Fruit fly (Drosophila melanogaster) whole organism, embryonic: Measurements from ENCODE around the gene CG4730.

Experiments
- B-H2 ChIP-seq: fragments of 200-800 bp; sonication (Bioruptor generic); optimal IDR thresholded peaks from 2 replicates; lab custom pipeline; 2018; ENCODE audit warnings: missing biosample characterization, mild to moderate bottlenecking, missing genetic modification characterization
- BtbVII ChIP-seq: fragments of 200-800 bp; sonication (Bioruptor generic); optimal IDR thresholded peaks from 3 replicates; lab custom pipeline; 2017; ENCODE audit warnings: missing biosample characterization, mild to moderate bottlenecking, missing genetic modification characterization
- CG10543 ChIP-seq: fragments of 200-800 bp; sonication (Bioruptor generic); optimal IDR thresholded peaks from 3 replicates; lab custom pipeline; 2017; ENCODE audit warnings: missing biosample characterization, mild to moderate bottlenecking, missing genetic modification characterization, moderate library complexity
- CG11456 ChIP-seq: fragments of 200-800 bp; sonication (Bioruptor generic); IDR thresholded peaks from 3 replicates; pipeline ENCODE4 v1.3.6; 2022; ENCODE audit warnings: missing biosample characterization, missing genetic modification characterization
- CG12071 ChIP-seq: fragments of 200-800 bp; sonication (Bioruptor generic); optimal IDR thresholded peaks from 3 replicates; lab custom pipeline; 2018; ENCODE audit warnings: missing biosample characterization, mild to moderate bottlenecking, missing genetic modification characterization
- CG12219 ChIP-seq: fragments of 200-800 bp; sonication (Bioruptor generic); optimal IDR thresholded peaks from 3 replicates; lab custom pipeline; 2018; ENCODE audit warnings: missing biosample characterization, mild to moderate bottlenecking, missing genetic modification characterization
- CG12744 ChIP-seq: fragments of 200-800 bp; sonication (Bioruptor generic); optimal IDR thresholded peaks from 2 replicates; lab custom pipeline; 2016; ENCODE audit warnings: missing biosample characterization, missing genetic modification characterization
- CG13775 ChIP-seq: fragments of 200-800 bp; sonication (Bioruptor generic); optimal IDR thresholded peaks from 3 replicates; lab custom pipeline; 2017; ENCODE audit warnings: missing biosample characterization, mild to moderate bottlenecking, missing genetic modification characterization
- CG15011 ChIP-seq: fragments of 200-800 bp; sonication (Bioruptor generic); optimal IDR thresholded peaks from 3 replicates; lab custom pipeline; 2018; ENCODE audit warnings: missing biosample characterization, mild to moderate bottlenecking, missing genetic modification characterization
- CG1603 ChIP-seq: fragments of 200-800 bp; sonication (Bioruptor generic); optimal IDR thresholded peaks from 2 replicates; lab custom pipeline; 2019; ENCODE audit warnings: missing biosample characterization, mild to moderate bottlenecking, missing genetic modification characterization, moderate library complexity
- CG16779 ChIP-seq: fragments of 200-800 bp; sonication (Bioruptor generic); IDR thresholded peaks from 2 replicates; pipeline ENCODE4 v1.3.6; 2022; ENCODE audit warnings: missing biosample characterization, missing genetic modification characterization
- CG17328 ChIP-seq: fragments of 200-800 bp; sonication (Bioruptor generic); IDR thresholded peaks from 2 replicates; pipeline ENCODE4 v1.3.6; 2022; ENCODE audit warnings: missing biosample characterization, missing genetic modification characterization
- CG17912 ChIP-seq: fragments of 200-800 bp; sonication (Bioruptor generic); optimal IDR thresholded peaks from 2 replicates; lab custom pipeline; 2018; ENCODE audit warnings: missing biosample characterization, mild to moderate bottlenecking, missing genetic modification characterization
- CG1832 ChIP-seq: fragments of 200-800 bp; sonication (Bioruptor generic); optimal IDR thresholded peaks from 2 replicates; lab custom pipeline; 2017; ENCODE audit warnings: missing biosample characterization, mild to moderate bottlenecking, missing genetic modification characterization, inconsistent platforms
- CG2875 ChIP-seq: fragments of 200-800 bp; sonication (Bioruptor generic); optimal IDR thresholded peaks from 2 replicates; lab custom pipeline; 2017; ENCODE audit warnings: missing biosample characterization, mild to moderate bottlenecking, missing genetic modification characterization, missing genetic modification reagents
- CG31388 ChIP-seq: fragments of 200-800 bp; sonication (Bioruptor generic); optimal IDR thresholded peaks from 2 replicates; lab custom pipeline; 2016; ENCODE audit warnings: missing biosample characterization, missing genetic modification characterization
- CG33213 ChIP-seq: fragments of 200-800 bp; sonication (Bioruptor generic); optimal IDR thresholded peaks from 3 replicates; lab custom pipeline; 2016; ENCODE audit warnings: missing biosample characterization, missing genetic modification characterization
- CG6254 ChIP-seq: fragments of 200-800 bp; sonication (Bioruptor generic); optimal IDR thresholded peaks from 3 replicates; lab custom pipeline; 2017; ENCODE audit warnings: mild to moderate bottlenecking, missing biosample characterization, missing genetic modification reagents, missing genetic modification characterization
- CG8281 ChIP-seq: fragments of 200-800 bp; sonication (Bioruptor generic); optimal IDR thresholded peaks from 2 replicates; lab custom pipeline; 2018; ENCODE audit warnings: missing biosample characterization, mild to moderate bottlenecking, missing genetic modification characterization, moderate library complexity
- CG8359 ChIP-seq: fragments of 200-800 bp; sonication (Bioruptor generic); optimal IDR thresholded peaks from 2 replicates; lab custom pipeline; 2017; ENCODE audit warnings: missing biosample characterization, mild to moderate bottlenecking, missing genetic modification characterization, borderline replicate concordance
- CG9876 ChIP-seq: fragments of 200-800 bp; sonication (Bioruptor generic); optimal IDR thresholded peaks from 2 replicates; lab custom pipeline; 2016; ENCODE audit warnings: missing biosample characterization, missing genetic modification characterization
- Camta ChIP-seq: fragments of 200-800 bp; sonication (Bioruptor generic); optimal IDR thresholded peaks from 2 replicates; lab custom pipeline; 2016; ENCODE audit warnings: missing biosample characterization, missing genetic modification characterization
- CkIIα-i1 ChIP-seq: fragments of 200-800 bp; sonication (Bioruptor generic); IDR thresholded peaks from 2 replicates; pipeline ENCODE4 v1.3.6; 2022; ENCODE audit warnings: missing biosample characterization, missing genetic modification characterization
- CrebB ChIP-seq: fragments of 200-800 bp; sonication (Bioruptor generic); optimal IDR thresholded peaks from 3 replicates; lab custom pipeline; 2018; ENCODE audit warnings: missing biosample characterization, mild to moderate bottlenecking, missing genetic modification characterization
- D ChIP-seq, 2 experiments: fragments of 200-800 bp in 1 of 2; fragments of >200 bp in 1 of 2; sonication (Bioruptor generic) in 1 of 2; optimal IDR thresholded peaks; 2 replicates in 1 of 2; 3 replicates in 1 of 2; lab custom pipeline; 2017; ENCODE audit warnings: mild to moderate bottlenecking in 1 of 2, missing biosample characterization in 1 of 2, missing genetic modification characterization in 1 of 2, missing genetic modification reagents in 1 of 2
- ERR ChIP-seq: fragments of 200-800 bp; sonication (Bioruptor generic); optimal IDR thresholded peaks from 2 replicates; lab custom pipeline; 2016; ENCODE audit warnings: missing biosample characterization, missing genetic modification characterization
- Eip74EF ChIP-seq, 2 experiments: fragments of 200-800 bp in 1 of 2; fragments of >200 bp in 1 of 2; sonication (Bioruptor generic) in 1 of 2; optimal IDR thresholded peaks; 2 replicates each; lab custom pipeline; 2017 to 2019; ENCODE audit warnings: missing biosample characterization in 2 of 2, missing genetic modification characterization in 2 of 2, mild to moderate bottlenecking in 1 of 2, moderate library complexity in 1 of 2
- HLH4C ChIP-seq: fragments of 200-800 bp; sonication (Bioruptor generic); IDR thresholded peaks from 3 replicates; pipeline ENCODE4 v1.3.6; 2022; ENCODE audit warnings: missing biosample characterization, missing genetic modification characterization; ENCODE audit not compliant: partially characterized antibody
- NC2α ChIP-seq: fragments of 200-800 bp; sonication (Bioruptor generic); optimal IDR thresholded peaks from 2 replicates; lab custom pipeline; 2016; ENCODE audit warnings: missing biosample characterization, missing genetic modification characterization
- Nf-YA ChIP-seq: fragments of 200-800 bp; sonication (Bioruptor generic); IDR thresholded peaks from 2 replicates; pipeline ENCODE4 v1.3.6; 2022; ENCODE audit warnings: missing biosample characterization, missing genetic modification characterization
- Side ChIP-seq: fragments of 200-800 bp; sonication (Bioruptor generic); optimal IDR thresholded peaks from 2 replicates; lab custom pipeline; 2016; ENCODE audit warnings: missing biosample characterization, missing genetic modification characterization
- Sox100B ChIP-seq: fragments of 200-800 bp; sonication (Bioruptor generic); optimal IDR thresholded peaks from 3 replicates; lab custom pipeline; 2018; ENCODE audit warnings: missing biosample characterization, mild to moderate bottlenecking, missing genetic modification characterization
- bab2 ChIP-seq: fragments of 200-800 bp; sonication (Bioruptor generic); optimal IDR thresholded peaks from 2 replicates; lab custom pipeline; 2016; ENCODE audit warnings: missing biosample characterization, missing genetic modification characterization
- bcd ChIP-seq: fragments of 200-800 bp; sonication (Bioruptor generic); optimal IDR thresholded peaks from 2 replicates; lab custom pipeline; 2017; ENCODE audit warnings: missing biosample characterization, mild to moderate bottlenecking, missing genetic modification characterization
- chm ChIP-seq: fragments of 200-800 bp; sonication (Bioruptor generic); IDR thresholded peaks from 2 replicates; pipeline ENCODE4 v1.3.6; 2022; ENCODE audit warnings: missing biosample characterization, missing genetic modification characterization
- dm ChIP-seq: fragments of 200-800 bp; sonication (Bioruptor generic); optimal IDR thresholded peaks from 3 replicates; lab custom pipeline; 2016; ENCODE audit warnings: missing biosample characterization, missing genetic modification characterization
- dmrt99B ChIP-seq: fragments of 200-800 bp; sonication (Bioruptor generic); optimal IDR thresholded peaks from 2 replicates; lab custom pipeline; 2018; ENCODE audit warnings: missing biosample characterization, mild to moderate bottlenecking, missing genetic modification characterization, moderate library complexity
- fd102C ChIP-seq: fragments of 200-800 bp; sonication (Bioruptor generic); optimal IDR thresholded peaks from 2 replicates; lab custom pipeline; 2018; ENCODE audit warnings: missing biosample characterization, mild to moderate bottlenecking, missing genetic modification characterization, moderate library complexity
- fru ChIP-seq: fragments of >200 bp; optimal IDR thresholded peaks from 2 replicates; lab custom pipeline; 2017
- grau ChIP-seq: fragments of 200-800 bp; optimal IDR thresholded peaks from 3 replicates; lab custom pipeline; 2019; ENCODE audit warnings: missing biosample characterization, mild to moderate bottlenecking, missing genetic modification characterization, moderate library complexity
- grn ChIP-seq: fragments of 200-800 bp; sonication (Bioruptor generic); optimal IDR thresholded peaks from 3 replicates; lab custom pipeline; 2017; ENCODE audit warnings: missing biosample characterization, missing genetic modification characterization
- her ChIP-seq: fragments of 200-800 bp; sonication (Bioruptor generic); optimal IDR thresholded peaks from 2 replicates; lab custom pipeline; 2016; ENCODE audit warnings: missing biosample characterization, missing genetic modification characterization
- kay ChIP-seq: fragments of 200-800 bp; sonication (Bioruptor generic); optimal IDR thresholded peaks from 2 replicates; lab custom pipeline; 2016; ENCODE audit warnings: missing biosample characterization, missing genetic modification characterization
- lilli ChIP-seq: fragments of 200-800 bp; sonication (Bioruptor generic); optimal IDR thresholded peaks from 3 replicates; lab custom pipeline; 2016; ENCODE audit warnings: missing biosample characterization, missing genetic modification characterization
- mirr ChIP-seq: fragments of 200-800 bp; sonication (Bioruptor generic); optimal IDR thresholded peaks from 3 replicates; lab custom pipeline; 2018; ENCODE audit warnings: missing biosample characterization, mild to moderate bottlenecking, missing genetic modification characterization
- pros ChIP-seq: fragments of 200-800 bp; sonication (Bioruptor generic); optimal IDR thresholded peaks from 3 replicates; lab custom pipeline; 2019; ENCODE audit warnings: missing biosample characterization, mild to moderate bottlenecking, missing genetic modification characterization, moderate library complexity
- salm ChIP-seq: fragments of 200-800 bp; sonication (Bioruptor generic); optimal IDR thresholded peaks from 2 replicates; lab custom pipeline; 2018; ENCODE audit warnings: missing biosample characterization, mild to moderate bottlenecking, missing genetic modification characterization
- shn ChIP-seq: fragments of 200-800 bp; sonication (Bioruptor generic); optimal IDR thresholded peaks from 3 replicates; lab custom pipeline; 2016; ENCODE audit warnings: missing biosample characterization, missing genetic modification characterization
- usp ChIP-seq: fragments of >200 bp; optimal IDR thresholded peaks from 2 replicates; lab custom pipeline; 2017; ENCODE audit warnings: missing biosample characterization, missing genetic modification characterization
- zen ChIP-seq: fragments of 200-800 bp; sonication (Bioruptor generic); optimal IDR thresholded peaks from 3 replicates; lab custom pipeline; 2018; ENCODE audit warnings: missing biosample characterization, mild to moderate bottlenecking, missing genetic modification characterization, moderate library complexity

Gene CG4730

dm6 chr3R:25631079-25631478, 47.4 kb downstream of the CG4730 start (continued):
- TF ChIP-seq CG12071 (GFP tag; lab: Kevin White, UChicago) (peak; percentile 74), CG8281 (tag; lab: Kevin White, UChicago) (peak; percentile 37), BtbVII (GFP tag; lab: Kevin White, UChicago) (peak; percentile 51), CG8359 (GFP tag; lab: Kevin White, UChicago) (peak; percentile 28), Eip74EF (GFP tag; optimal IDR thresholded peaks at IDR 0.05; lab: Kevin White, UChicago) (peak in 1 of 2 experiments; percentile 34), NC2α (GFP tag; lab: Kevin White, UChicago) (no peak), shn (GFP tag; lab: Kevin White, UChicago) (peak; percentile 21), ERR (peak; percentile 36), grn (GFP tag; lab: Kevin White, UChicago) (no peak), bcd (GFP tag; lab: Kevin White, UChicago) (peak; percentile 72), B-H2 (GFP tag; lab: Kevin White, UChicago) (peak; percentile 15), pros (GFP tag; lab: Kevin White, UChicago) (peak; percentile 91), lilli (peak; percentile 46), HLH4C (GFP tag; lab: Robert Waterston, UW) (no peak), usp (GFP tag; lab: Kevin White, UChicago) (no peak), CG17912 (no peak), Sox100B (no peak), CG31388 (GFP tag; lab: Kevin White, UChicago) (no peak), Side (GFP tag; lab: Kevin White, UChicago) (peak; percentile 46), CG17328 (peak; percentile 76), Nf-YA (GFP tag; lab: Robert Waterston, UW) (peak; percentile 67), fru (lab: Kevin White, UChicago) (no peak), CG6254 (peak; percentile 27), CG12744 (no peak), zen (tag; lab: Kevin White, UChicago) (no peak), CG33213 (GFP tag; lab: Kevin White, UChicago) (peak; percentile 18), bab2 (GFP tag; lab: Kevin White, UChicago) (peak; percentile 61), grau (peak; percentile 74), her (GFP tag; lab: Kevin White, UChicago) (peak; percentile 55), CG10543 (GFP tag; lab: Kevin White, UChicago) (peak; percentile 44), CG16779 (GFP tag; lab: Robert Waterston, UW) (no peak), Camta (GFP tag; lab: Kevin White, UChicago) (peak; percentile 13), mirr (no peak), chm (GFP tag; lab: Robert Waterston, UW) (peak; percentile 65; the same call in 1 of the 2 replicates), CG9876 (no peak), fd102C (GFP tag; lab: Kevin White, UChicago) (no peak), CG1832 (GFP tag; lab: Kevin White, UChicago) (no peak), CG13775 (GFP tag; lab: Kevin White, UChicago) (peak; percentile 30), salm (tag; lab: Kevin White, UChicago) (peak; percentile 1), CG11456 (GFP tag; lab: Robert Waterston, UW) (peak; percentile 46; the same call in 2 of the 3 replicates), CG2875 (GFP tag; lab: Kevin White, UChicago) (peak; percentile 46), CkIIα-i1 (no peak), D (optimal IDR thresholded peaks at IDR 0.05; lab: Kevin White, UChicago) (peak; percentile 21), D (GFP tag; optimal IDR thresholded peaks at IDR 0.05; lab: Kevin White, UChicago) (peak; percentile 64), dmrt99B (tag; lab: Kevin White, UChicago) (peak; percentile 80), dm (peak; percentile 9), CG12219 (GFP tag; lab: Kevin White, UChicago) (peak; percentile 55), CrebB (tag; lab: Kevin White, UChicago) (peak; percentile 39), CG15011 (peak; percentile 24), CG1603 (tag; lab: Kevin White, UChicago) (peak; percentile 57), kay (GFP tag; lab: Kevin White, UChicago) (no peak)
